Worm (Caenorhabditis elegans): ENCODE measurements around the gene C07B5.3.

C07B5.3 gene

DNA sequence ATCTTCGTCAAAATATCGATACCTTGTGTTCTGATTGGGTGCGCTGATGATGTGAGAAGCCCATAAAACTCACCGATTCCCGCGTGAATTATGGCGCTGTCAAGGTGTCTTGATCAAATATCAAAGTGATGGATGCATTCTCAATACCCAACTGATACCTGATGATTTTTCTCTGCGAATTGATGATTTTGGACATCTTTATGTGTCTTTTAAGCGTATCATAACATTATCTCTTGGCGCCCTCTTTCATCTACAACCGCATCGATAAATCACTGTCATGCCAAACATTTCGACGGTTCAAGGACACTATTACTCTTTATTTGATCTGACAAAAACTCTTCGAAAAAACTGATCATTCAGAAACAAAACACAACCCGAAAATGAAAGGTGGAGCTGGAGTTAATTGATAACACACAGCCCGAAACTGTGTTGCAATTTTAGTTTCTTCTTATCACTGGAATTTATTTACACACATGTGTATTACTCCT, 24.3 kb upstream of the C07B5.3 start:
- TF ChIP-seq dao-5 (tag; optimal IDR thresholded peaks at IDR 0.05), result no peak
- TF ChIP-seq W03F9.2 (tag; optimal IDR thresholded peaks at IDR 0.05), result no peak
- no peak for TF ChIP-seq him-1 (tag; optimal IDR thresholded peaks at IDR 0.05)

DNA sequence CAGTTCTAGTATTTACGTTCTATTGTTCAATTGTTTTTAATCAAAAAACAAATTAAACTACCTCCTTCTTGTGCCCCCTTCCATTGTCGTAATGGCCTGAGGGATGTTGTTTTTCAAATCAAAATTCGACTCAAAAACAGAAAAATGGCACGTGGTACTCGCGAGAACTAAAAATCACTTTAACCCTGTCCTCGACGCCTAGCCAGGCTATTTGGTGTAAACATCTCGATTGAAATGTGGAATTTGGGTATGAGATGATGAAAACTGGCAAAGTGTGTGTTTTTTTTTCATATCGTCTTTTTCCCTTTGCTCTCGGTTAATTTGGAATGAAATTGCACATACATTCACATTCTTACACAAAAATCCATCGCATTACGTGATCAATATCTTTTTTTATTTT, 23.6 kb upstream of the C07B5.3 start:
- TF ChIP-seq dao-5 (tag; optimal IDR thresholded peaks at IDR 0.05) (no peak), him-1 (tag; optimal IDR thresholded peaks at IDR 0.05) (no peak), W03F9.2 (tag; optimal IDR thresholded peaks at IDR 0.05) (no peak)

DNA sequence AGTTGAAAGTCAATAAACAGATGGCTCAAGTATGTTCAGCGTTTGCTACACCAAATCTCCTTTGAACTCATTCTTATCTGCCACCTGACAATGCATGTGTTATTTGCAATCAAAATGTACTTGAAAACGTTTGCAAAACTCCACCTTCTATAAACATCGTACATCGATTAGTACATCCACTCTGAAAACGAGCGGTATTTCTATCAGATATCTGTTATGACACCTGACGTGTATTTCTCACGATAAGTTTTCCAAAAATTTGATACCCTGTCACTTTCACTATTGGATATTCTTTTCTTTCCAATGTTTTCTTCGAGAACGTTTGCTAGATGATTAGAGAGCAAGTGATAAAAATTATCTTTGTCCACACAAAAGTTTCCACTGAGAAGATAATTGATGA, 21.4 kb upstream of the C07B5.3 start:
- TF ChIP-seq dao-5 (tag; optimal IDR thresholded peaks at IDR 0.05) (no peak), W03F9.2 (tag; optimal IDR thresholded peaks at IDR 0.05) (no peak), him-1 (tag; optimal IDR thresholded peaks at IDR 0.05) (no peak)

DNA sequence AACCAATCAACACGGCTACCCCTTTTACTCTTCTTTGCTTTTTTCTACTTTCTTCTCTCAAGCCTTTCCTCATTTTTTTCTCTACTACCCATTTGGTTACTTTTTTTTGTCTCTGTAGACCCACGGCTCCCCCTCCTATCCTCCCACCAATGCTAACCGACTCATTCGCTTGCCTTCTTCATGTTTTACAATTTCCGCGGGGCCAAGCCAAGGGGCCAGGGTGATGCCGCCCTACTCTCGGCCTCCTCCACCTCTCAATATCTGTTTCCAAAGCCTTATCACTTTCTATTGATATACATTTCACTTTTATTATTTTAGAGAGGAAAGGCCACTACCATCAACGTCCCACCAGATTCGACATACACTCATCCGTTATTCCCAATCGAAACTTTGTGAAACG, 20.3 kb upstream of the C07B5.3 start, which contains the start of gene F49E2.5:
F49E2.5 (plus strand) TSS at position 301 of the 400 bp plus-strand sequence.
- TF ChIP-seq him-1 (tag; optimal IDR thresholded peaks at IDR 0.05) (no peak), W03F9.2 (tag; optimal IDR thresholded peaks at IDR 0.05) (no peak), dao-5 (tag; optimal IDR thresholded peaks at IDR 0.05) (no peak)

DNA sequence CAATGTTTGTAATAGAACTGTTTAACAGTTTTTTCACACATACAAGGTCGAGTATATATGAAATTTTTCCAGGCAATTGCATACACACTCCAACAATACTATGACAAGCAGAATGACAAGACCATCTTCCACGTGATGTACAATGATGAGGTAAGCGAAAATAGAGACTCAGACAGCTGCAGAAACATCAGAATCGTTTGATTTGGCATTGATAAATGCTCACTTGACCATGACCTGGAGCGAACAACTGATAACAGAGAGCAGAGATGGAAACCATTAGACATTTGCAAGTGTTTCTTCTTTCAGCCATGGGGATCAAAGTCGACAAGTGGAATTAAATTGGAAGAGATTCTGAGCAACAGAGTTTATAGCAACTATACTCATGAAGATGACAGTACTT, 17.4 kb upstream of the C07B5.3 start:
- TF ChIP-seq dao-5 (tag; optimal IDR thresholded peaks at IDR 0.05) (no peak), W03F9.2 (tag; optimal IDR thresholded peaks at IDR 0.05) (no peak), him-1 (tag; optimal IDR thresholded peaks at IDR 0.05) (no peak)

DNA sequence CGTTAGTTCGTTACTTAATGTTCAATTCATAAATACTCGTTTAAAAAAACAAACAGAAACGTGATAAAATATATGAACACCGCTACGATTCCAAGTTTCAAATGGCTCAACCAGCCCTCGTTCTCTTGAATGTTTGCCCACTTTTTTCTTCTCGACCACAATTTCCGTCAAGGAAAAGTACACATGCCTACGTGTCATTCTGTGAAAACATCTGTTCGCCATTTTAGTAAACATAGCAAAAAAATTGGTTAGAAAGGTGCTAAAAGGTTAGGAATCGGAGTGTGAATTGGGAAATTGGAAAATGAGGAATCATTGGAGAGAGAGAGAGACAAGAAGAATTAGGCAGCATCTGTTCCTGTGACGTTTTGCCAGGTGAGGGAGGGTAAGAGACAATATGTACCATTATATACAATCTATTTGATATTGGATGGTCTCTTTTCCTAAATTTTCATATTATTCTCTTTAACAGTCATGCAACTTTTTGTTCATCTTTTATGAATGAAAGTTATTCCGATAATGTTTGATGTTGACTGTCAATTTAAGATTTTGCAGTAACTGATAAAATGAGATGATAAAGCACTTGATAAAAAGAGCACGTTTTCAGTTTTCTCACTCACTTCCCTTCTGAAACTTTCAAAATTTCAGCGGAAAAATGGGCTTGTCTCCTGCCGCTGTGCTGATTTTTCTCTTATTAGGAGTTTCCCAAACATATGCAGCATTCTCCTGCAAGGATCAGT, 16.4 kb upstream of the C07B5.3 start, which contains the start of gene nuc-1:
nuc-1 (plus strand) TSS at position 612 of the 737 bp plus-strand sequence.
- no peak for TF ChIP-seq him-1 (tag; optimal IDR thresholded peaks at IDR 0.05)
- TF ChIP-seq W03F9.2 (tag; optimal IDR thresholded peaks at IDR 0.05), result no peak
- TF ChIP-seq dao-5 (tag; optimal IDR thresholded peaks at IDR 0.05), result no peak

DNA sequence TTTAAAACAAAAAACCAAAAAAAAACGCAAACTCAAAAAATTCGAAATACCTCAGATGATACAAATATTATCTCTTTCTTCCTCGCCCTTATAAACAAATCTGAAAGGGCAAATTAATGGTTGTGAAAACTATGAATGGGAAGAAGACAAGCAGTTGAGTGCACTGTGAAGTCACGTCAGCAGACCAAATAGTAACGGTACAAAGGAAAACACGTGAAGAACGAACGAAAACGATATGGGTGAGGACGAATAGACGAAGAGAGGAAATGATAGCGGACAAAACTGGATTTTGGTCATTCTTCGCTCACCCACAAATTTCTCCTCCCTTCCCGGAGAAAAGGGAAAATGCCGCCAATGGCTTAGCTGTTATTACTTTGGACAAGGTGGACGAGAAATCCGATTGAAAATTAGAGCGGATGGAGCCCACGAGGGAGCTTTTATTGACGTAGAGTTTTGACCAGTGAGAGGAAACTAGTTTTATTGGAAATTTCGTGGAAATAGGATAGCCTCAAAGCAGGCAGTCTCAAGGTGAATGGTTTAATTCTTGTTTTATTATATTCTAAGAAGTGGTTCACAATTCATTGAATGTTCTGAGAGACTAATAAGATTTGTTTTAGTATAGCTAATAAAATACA, 14.6 kb upstream of the C07B5.3 start:
- TF ChIP-seq him-1 (tag; optimal IDR thresholded peaks at IDR 0.05), result no peak

DNA sequence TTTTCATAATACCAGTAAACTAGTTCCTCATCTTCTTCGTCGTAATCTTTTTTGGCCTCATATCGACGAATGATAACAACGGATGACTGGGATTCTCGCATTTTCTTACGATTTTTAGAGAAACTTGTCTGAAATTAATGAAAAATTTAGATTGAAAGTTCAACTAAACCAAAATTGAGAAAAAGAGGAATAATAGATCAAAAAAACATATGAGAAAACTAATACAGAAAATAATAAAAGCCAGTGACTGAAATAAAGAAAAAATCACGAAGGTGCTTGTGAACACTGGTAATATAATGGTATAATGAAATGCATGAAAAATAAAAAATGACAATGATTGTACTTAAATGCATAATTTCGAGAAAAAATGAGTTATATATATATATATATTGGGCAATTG, 13.6 kb upstream of the C07B5.3 start, which contains the start of gene C07B5.8:
C07B5.8 (minus strand) TSS at position 101 of the 400 bp plus-strand sequence.
- TF ChIP-seq W03F9.2 (tag; optimal IDR thresholded peaks at IDR 0.05) (no peak), him-1 (tag; optimal IDR thresholded peaks at IDR 0.05) (no peak)

DNA sequence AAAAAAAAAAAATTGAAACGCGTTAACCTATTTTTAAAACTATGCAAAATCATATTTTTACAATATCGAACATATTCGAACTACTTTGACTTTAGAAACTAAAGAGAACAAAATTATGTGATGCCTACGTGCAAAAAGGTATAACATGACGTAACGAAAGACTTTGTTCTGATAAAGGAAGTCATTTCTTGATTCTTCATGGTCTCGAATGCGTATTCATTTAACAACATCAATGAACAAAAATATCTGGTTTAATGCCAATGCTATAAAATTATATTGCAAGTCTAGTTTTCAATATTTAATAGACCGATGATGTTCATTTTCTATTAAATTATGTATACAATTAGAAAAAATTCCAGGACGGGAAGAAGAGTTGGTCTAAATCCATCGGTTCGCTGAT, 13.0 kb upstream of the C07B5.3 start:
- TF ChIP-seq him-1 (tag; optimal IDR thresholded peaks at IDR 0.05) (no peak), dao-5 (tag; optimal IDR thresholded peaks at IDR 0.05) (no peak), W03F9.2 (tag; optimal IDR thresholded peaks at IDR 0.05) (no peak)

DNA sequence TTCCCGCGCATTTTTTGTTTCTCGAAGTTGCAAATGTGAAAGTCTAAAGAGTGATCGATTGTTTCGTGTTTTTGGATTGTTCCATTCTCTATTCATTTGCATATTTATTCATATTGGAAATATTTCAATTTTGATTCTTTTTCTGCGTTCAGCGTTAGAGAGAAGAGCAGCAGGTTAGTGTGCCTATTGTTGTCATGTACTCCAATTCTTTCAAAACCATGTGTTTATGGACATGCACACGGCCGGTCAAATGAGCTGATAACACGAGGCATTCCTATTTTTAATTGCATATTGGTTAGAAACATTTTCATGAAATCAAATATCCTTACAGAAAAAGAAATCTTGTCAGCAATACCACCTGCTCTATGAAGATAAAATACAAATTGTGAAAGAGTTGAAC, 8.6 kb upstream of the C07B5.3 start:
- TF ChIP-seq dao-5 (tag; optimal IDR thresholded peaks at IDR 0.05), result no peak
- TF ChIP-seq W03F9.2 (tag; optimal IDR thresholded peaks at IDR 0.05), result no peak
- TF ChIP-seq him-1 (tag; optimal IDR thresholded peaks at IDR 0.05), result no peak

DNA sequence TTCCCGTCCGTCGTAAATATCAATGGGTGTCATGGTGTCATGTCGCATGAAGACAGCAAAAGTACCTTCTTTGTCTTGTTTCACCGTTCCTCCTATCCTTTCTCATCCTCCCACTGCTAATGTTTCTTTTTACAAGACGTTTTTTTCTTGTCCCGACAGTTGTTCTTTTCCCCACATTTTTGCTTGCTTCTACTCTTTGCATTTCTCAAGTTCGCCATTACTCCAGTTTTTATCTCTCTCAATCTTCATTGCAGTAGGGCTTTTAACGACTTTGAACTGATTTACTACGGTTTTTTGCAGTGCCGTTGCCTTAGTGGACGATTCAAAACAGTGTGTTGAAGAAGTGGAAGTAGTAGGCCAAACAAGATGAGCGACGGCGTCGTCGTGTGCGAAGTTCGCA, 6.3 kb upstream of the C07B5.3 start, which contains the start of gene C07B5.4:
C07B5.4 (plus strand) TSS at position 301 of the 400 bp plus-strand sequence.
- TF ChIP-seq dao-5 (tag; optimal IDR thresholded peaks at IDR 0.05), result no peak
- TF ChIP-seq him-1 (tag; optimal IDR thresholded peaks at IDR 0.05), result no peak
- no peak for TF ChIP-seq W03F9.2 (tag; optimal IDR thresholded peaks at IDR 0.05)

DNA sequence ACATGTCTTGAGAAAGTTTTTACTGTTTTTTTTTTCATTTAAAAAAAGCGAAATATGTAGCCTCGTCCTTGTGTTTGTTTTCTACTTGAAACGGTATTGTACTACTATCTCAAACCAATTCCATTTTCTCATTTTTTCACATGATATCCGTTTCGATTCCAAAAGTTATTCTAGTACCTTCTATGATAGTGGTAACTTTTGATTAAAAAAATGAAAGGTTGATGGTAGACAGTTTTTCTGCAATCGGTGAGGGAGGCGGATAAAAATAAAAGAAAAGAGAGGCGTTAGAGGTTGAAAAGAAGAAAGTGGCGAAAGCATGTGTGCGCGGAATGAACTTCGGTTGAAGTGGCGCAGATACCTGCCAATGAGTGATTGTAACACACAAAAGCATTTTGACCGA, 4.9 kb upstream of the C07B5.3 start:
- TF ChIP-seq W03F9.2 (tag; optimal IDR thresholded peaks at IDR 0.05) (no peak), him-1 (tag; optimal IDR thresholded peaks at IDR 0.05) (no peak), dao-5 (tag; optimal IDR thresholded peaks at IDR 0.05) (no peak)

DNA sequence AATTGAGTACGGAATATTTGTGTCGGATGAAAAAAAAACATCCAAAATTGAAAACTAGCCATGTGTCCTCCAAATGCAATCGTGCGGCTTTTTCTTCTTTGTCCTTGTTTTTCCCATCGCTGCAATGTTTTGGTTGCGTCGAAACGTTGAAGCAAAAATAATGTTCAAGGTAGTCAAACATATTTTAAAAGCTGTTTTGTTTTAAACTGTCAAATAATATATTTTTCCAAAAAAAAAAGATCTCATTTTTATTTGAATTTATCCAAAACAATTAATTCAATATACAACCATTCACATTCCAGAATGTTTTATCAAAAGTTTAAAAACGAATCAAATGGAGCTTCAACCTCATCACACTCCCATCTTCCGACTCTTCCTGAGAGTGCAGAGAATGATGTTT, 4.3 kb downstream of the C07B5.3 start, which contains the start of gene C07B5.6:
C07B5.6 (plus strand) TSS at position 301 of the 400 bp plus-strand sequence.
- TF ChIP-seq him-1 (tag; optimal IDR thresholded peaks at IDR 0.05) (no peak), W03F9.2 (tag; optimal IDR thresholded peaks at IDR 0.05) (no peak), dao-5 (tag; optimal IDR thresholded peaks at IDR 0.05) (no peak)

DNA sequence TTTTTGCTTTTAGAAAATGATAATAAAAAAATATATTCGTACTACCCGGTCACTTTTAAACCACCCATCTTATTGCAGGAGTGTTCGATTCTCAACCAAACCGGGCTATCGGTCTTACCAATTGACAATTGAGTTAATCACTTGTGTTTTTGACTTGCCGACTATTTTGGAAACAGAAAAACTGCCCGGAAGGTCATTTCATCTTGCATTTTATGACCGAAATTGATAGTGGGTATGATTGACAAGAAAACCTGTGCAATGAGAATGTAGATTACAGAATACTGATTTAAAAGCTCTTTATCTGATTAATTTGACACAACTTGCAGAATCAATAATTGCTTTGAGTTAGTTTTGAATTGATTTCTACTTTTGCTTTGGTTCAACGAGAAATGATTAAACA, 5.9 kb downstream of the C07B5.3 start, which contains the start of gene C07B5.2:
C07B5.2 (minus strand) TSS at position 101 of the 400 bp plus-strand sequence.
- TF ChIP-seq dao-5 (tag; optimal IDR thresholded peaks at IDR 0.05) (no peak), him-1 (tag; optimal IDR thresholded peaks at IDR 0.05) (no peak), W03F9.2 (tag; optimal IDR thresholded peaks at IDR 0.05) (no peak)
